Worm (Caenorhabditis elegans): ENCODE data around the gene B0348.10.
A peak's percentile ranks its signal among the peaks of the same experiment; 100 is the strongest.

B0348.10 gene

DNA sequence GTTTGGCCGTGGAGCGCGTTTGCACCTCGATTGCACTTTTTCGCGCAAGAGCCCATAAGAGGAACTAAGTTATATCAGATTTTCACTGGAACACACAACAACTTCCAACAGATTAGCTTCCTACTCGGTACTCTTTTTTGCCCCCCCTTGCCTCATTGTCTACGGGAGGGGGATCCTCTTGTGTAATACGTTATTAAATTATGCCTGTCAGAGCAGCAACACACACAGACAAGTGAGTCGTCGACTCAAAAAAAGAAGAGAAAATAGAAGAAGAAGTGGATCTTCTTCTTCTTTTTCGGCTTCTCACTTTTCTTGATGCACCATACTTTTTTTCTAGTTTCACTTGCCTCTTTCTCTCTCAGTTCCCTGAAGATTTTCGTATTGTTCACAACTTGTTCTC is 2.6 kb upstream of the B0348.10 start:
- TF ChIP-seq cey-2 (tag; optimal IDR thresholded peaks at IDR 0.05; ENCODE audit: borderline replicate concordance, insufficient read depth), result no peak
- peak in 1 of 2 experiments; percentile 24 for TF ChIP-seq lsy-2 (tag; optimal IDR thresholded peaks at IDR 0.05)
- peak; percentile 55 for TF ChIP-seq ces-1 (GFP tag; optimal IDR thresholded peaks at IDR 0.05)
- TF ChIP-seq lin-29 (GFP tag; IDR thresholded peaks at IDR 0.05), result no peak
- no peak for TF ChIP-seq unc-39 (tag; optimal IDR thresholded peaks at IDR 0.05)
- TF ChIP-seq nhr-42 (GFP tag; IDR thresholded peaks at IDR 0.05), result no peak
- TF ChIP-seq nhr-237 (tag; optimal IDR thresholded peaks at IDR 0.05), result no peak
- TF ChIP-seq lin-13 (GFP tag; optimal IDR thresholded peaks at IDR 0.05), result no peak
- peak; percentile 72 for TF ChIP-seq fkh-10 (GFP tag; optimal IDR thresholded peaks at IDR 0.05)
- TF ChIP-seq skn-1 (tag; optimal IDR thresholded peaks at IDR 0.05), result no peak
- TF ChIP-seq fos-1 (tag; optimal IDR thresholded peaks at IDR 0.05), result no peak
- TF ChIP-seq unc-62 (GFP tag; optimal IDR thresholded peaks at IDR 0.05 in 1 of 2), result peak in 1 of 2 experiments; percentile 12
- no peak for TF ChIP-seq unc-62 (tag; optimal IDR thresholded peaks at IDR 0.05)
- TF ChIP-seq nhr-111 (GFP tag; optimal IDR thresholded peaks at IDR 0.05), result no peak
- no peak for TF ChIP-seq lin-1 (GFP tag; IDR thresholded peaks at IDR 0.05)
- no peak for TF ChIP-seq aha-1 (tag)
- no peak for TF ChIP-seq set-16 (GFP tag; IDR thresholded peaks at IDR 0.05)
- peak; percentile 20; the same call in 1 of the 2 replicates for TF ChIP-seq lin-38 (GFP tag; IDR thresholded peaks at IDR 0.05)
- no peak for TF ChIP-seq F44E2.7 (GFP tag; IDR thresholded peaks at IDR 0.05)
- TF ChIP-seq egl-43 (GFP tag; IDR thresholded peaks at IDR 0.05), result no peak
- no peak for TF ChIP-seq hmg-1.1 (GFP tag; IDR thresholded peaks at IDR 0.05)

- TF ChIP-seq dpl-1 (GFP tag; optimal IDR thresholded peaks at IDR 0.05), result peak; percentile 91
- TF ChIP-seq lsy-2 (tag; optimal IDR thresholded peaks at IDR 0.05), result peak; percentile 70 to 98
- TF ChIP-seq R02D3.7 (tag; optimal IDR thresholded peaks at IDR 0.05), result no peak
- TF ChIP-seq nhr-6 (tag; optimal IDR thresholded peaks at IDR 0.05), result peak; percentile 61
- TF ChIP-seq madf-9 (GFP tag; conservative IDR thresholded peaks at IDR 0.05), result no peak
- TF ChIP-seq set-16 (GFP tag; IDR thresholded peaks at IDR 0.05), result no peak
- TF ChIP-seq nhr-28 (tag; optimal IDR thresholded peaks at IDR 0.05), result peak; percentile 39
- peak; percentile 96 for TF ChIP-seq D1046.2 (GFP tag; IDR thresholded peaks at IDR 0.05)
- peak; percentile 24 for TF ChIP-seq lin-13 (GFP tag; optimal IDR thresholded peaks at IDR 0.05)
- peak; percentile 60 for TF ChIP-seq ama-1 (optimal IDR thresholded peaks at IDR 0.05)
- TF ChIP-seq madf-5 (GFP tag; IDR thresholded peaks at IDR 0.05), result no peak
- peak; percentile 14 for TF ChIP-seq mep-1 (tag; optimal IDR thresholded peaks at IDR 0.05)
- TF ChIP-seq mes-2 (tag; optimal IDR thresholded peaks at IDR 0.05; ENCODE audit: poor library complexity, severe bottlenecking), result peak; percentile 73
- TF ChIP-seq pha-4 (GFP tag; IDR thresholded peaks at IDR 0.05), result no peak
- TF ChIP-seq pha-4 (tag; optimal IDR thresholded peaks at IDR 0.05), result peak; percentile 12
- 0 out of 2 replicates have a peak, but pooled peaks have one; percentile 9 for TF ChIP-seq lin-38 (GFP tag; IDR thresholded peaks at IDR 0.05)
Observed at ce11 chrV:7778-8445, 627 bp downstream of the B0348.10 start, which contains the start of gene ife-3. Gene ife-3 (minus strand): TSS chrV:7828.

DNA sequence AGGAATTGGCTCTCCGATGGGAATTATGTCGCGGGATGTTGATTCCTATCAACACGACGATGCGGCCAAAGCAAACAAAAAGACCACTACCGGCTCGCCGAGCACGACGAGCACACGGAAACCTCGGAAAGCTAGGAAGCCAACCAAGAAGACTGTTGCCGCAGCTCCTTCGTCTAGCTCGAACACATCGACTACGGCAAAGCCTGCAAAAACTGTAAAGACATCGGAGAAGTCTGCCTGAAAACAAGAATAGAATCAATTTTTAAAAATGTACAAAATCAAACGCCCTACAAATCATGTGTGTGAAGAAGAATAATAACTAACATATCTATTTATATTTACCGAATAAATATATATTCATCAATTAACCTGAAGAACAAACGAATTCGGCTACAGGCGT is 2.3 kb downstream of the B0348.10 start:
- peak; percentile 22 for TF ChIP-seq mes-2 (tag; optimal IDR thresholded peaks at IDR 0.05; ENCODE audit: poor library complexity, severe bottlenecking)
- TF ChIP-seq Y48G9A.11 (GFP tag; IDR thresholded peaks at IDR 0.05), result 0 out of 2 replicates have a peak, but pooled peaks have one; percentile 33
- TF ChIP-seq aha-1 (tag), result peak; percentile 91
- TF ChIP-seq snpc-4 (tag; optimal IDR thresholded peaks at IDR 0.05), result no peak
- TF ChIP-seq lin-38 (GFP tag; IDR thresholded peaks at IDR 0.05), result peak; percentile 50
- TF ChIP-seq spr-3 (GFP tag; optimal IDR thresholded peaks at IDR 0.05), result no peak
- peak; percentile 34; the same call in 1 of the 2 replicates for TF ChIP-seq set-16 (GFP tag; IDR thresholded peaks at IDR 0.05)
- TF ChIP-seq arid-1 (GFP tag; conservative IDR thresholded peaks at IDR 0.05), result 0 out of 2 replicates have a peak, but pooled peaks have one; percentile 34
- TF ChIP-seq lin-39 (tag; optimal IDR thresholded peaks at IDR 0.05), result no peak
- TF ChIP-seq F49E8.2 (tag; optimal IDR thresholded peaks at IDR 0.05; ENCODE audit: borderline replicate concordance), result peak; percentile 24
- TF ChIP-seq ama-1 (optimal IDR thresholded peaks at IDR 0.05), result peak; percentile 75
- no peak for TF ChIP-seq zip-11 (GFP tag; IDR thresholded peaks at IDR 0.05)
- peak; percentile 50; the same call in 1 of the 2 replicates for TF ChIP-seq Y105C5A.15 (GFP tag; IDR thresholded peaks at IDR 0.05)
- no peak for TF ChIP-seq lin-29 (GFP tag; IDR thresholded peaks at IDR 0.05)

All from whole organism, L4 larva.